Worm (Caenorhabditis elegans): ENCODE results near the gene ZK721.3.

ZK721.3 gene

DNA sequence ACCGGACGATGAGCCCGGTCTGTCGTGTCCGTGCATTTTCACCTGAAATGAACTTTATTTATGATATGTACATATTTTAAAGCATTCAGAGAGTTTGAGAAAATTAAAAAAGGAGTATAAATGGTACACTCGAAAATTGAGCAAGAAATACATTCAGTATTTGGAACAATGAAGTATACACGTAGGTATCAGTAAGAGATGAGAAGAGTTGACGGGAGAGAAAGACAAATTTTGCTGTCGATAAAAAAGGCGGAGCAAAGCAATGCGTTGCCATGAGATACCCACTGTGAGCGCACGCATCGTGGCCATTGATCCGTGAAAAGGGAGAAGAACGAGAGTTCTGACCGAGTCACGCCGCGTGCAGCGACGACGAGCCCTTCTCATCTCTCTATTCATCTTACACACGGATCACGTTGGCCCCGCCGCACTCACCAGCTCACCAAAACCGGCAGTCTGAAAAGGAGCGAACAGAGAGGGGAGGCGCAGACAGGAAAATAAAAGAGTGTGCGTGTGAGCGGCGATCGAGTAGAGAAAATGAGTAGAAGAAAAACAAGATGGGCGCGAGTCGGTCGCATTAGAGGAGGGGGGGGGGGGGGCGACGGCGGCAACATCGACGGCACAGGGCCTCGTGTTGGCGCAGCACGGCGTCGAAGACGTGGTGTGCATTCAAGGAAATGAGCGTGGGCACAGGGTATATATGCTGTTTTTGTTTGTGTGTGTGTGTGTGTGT is 21.9 kb downstream of the ZK721.3 start, which contains the start of gene R04E5.8 (continued):
- no peak for TF ChIP-seq ama-1 (optimal IDR thresholded peaks at IDR 0.05)
- TF ChIP-seq unc-62 (GFP tag; optimal IDR thresholded peaks at IDR 0.05 in 1 of 2), result no peak
- TF ChIP-seq unc-62 (tag; optimal IDR thresholded peaks at IDR 0.05), result no peak
- peak; percentile 38 for TF ChIP-seq F37D6.2 (tag; optimal IDR thresholded peaks at IDR 0.05)
- peak; percentile 72 for TF ChIP-seq mxl-3 (GFP tag; optimal IDR thresholded peaks at IDR 0.05)
- TF ChIP-seq dmd-6 (GFP tag; IDR thresholded peaks at IDR 0.05), result 0 out of 2 replicates have a peak, but pooled peaks have one; percentile 14
- no peak for TF ChIP-seq tra-1 (GFP tag; IDR thresholded peaks at IDR 0.05)
- TF ChIP-seq fkh-10 (GFP tag; optimal IDR thresholded peaks at IDR 0.05), result no peak
- no peak for TF ChIP-seq pqm-1 (tag; optimal IDR thresholded peaks at IDR 0.05)
- no peak for TF ChIP-seq madf-9 (GFP tag; conservative IDR thresholded peaks at IDR 0.05)
- no peak for TF ChIP-seq jun-1 (tag; optimal IDR thresholded peaks at IDR 0.05)
- TF ChIP-seq nhr-25 (tag; optimal IDR thresholded peaks at IDR 0.05; ENCODE audit: borderline replicate concordance, insufficient read depth), result no peak
- TF ChIP-seq lin-1 (GFP tag; IDR thresholded peaks at IDR 0.05), result no peak
- no peak for TF ChIP-seq lin-13 (GFP tag; optimal IDR thresholded peaks at IDR 0.05)
- peak; percentile 51 for TF ChIP-seq mep-1 (tag; optimal IDR thresholded peaks at IDR 0.05)
- no peak for TF ChIP-seq ztf-7 (tag; optimal IDR thresholded peaks at IDR 0.05)
- TF ChIP-seq duxl-1 (tag; optimal IDR thresholded peaks at IDR 0.05; ENCODE audit: poor library complexity), result no peak
- no peak for TF ChIP-seq dmd-8 (GFP tag; IDR thresholded peaks at IDR 0.05)
- no peak for TF ChIP-seq gei-8 (GFP tag; optimal IDR thresholded peaks at IDR 0.05)
- no peak for TF ChIP-seq egl-27 (tag; optimal IDR thresholded peaks at IDR 0.05)
- no peak for TF ChIP-seq lin-15B (tag; optimal IDR thresholded peaks at IDR 0.05)
- peak in 1 of 2 experiments; percentile 38 for TF ChIP-seq lsy-2 (tag; optimal IDR thresholded peaks at IDR 0.05)
- no peak for TF ChIP-seq fos-1 (tag; optimal IDR thresholded peaks at IDR 0.05)
- TF ChIP-seq ceh-62 (tag; optimal IDR thresholded peaks at IDR 0.05), result no peak
- TF ChIP-seq attf-4 (tag; optimal IDR thresholded peaks at IDR 0.05), result no peak
- no peak for TF ChIP-seq ZK337.2 (GFP tag; IDR thresholded peaks at IDR 0.05)
- TF ChIP-seq dpl-1 (GFP tag; optimal IDR thresholded peaks at IDR 0.05), result no peak
- TF ChIP-seq nhr-6 (tag; optimal IDR thresholded peaks at IDR 0.05), result no peak
- TF ChIP-seq F49E8.2 (tag; optimal IDR thresholded peaks at IDR 0.05; ENCODE audit: borderline replicate concordance), result no peak
- TF ChIP-seq nhr-77 (tag; optimal IDR thresholded peaks at IDR 0.05), result no peak
- no peak for TF ChIP-seq zag-1 (tag; optimal IDR thresholded peaks at IDR 0.05)
- no peak for TF ChIP-seq D1046.2 (GFP tag; IDR thresholded peaks at IDR 0.05)
- TF ChIP-seq ceh-82 (tag; optimal IDR thresholded peaks at IDR 0.05), result no peak
- TF ChIP-seq spr-1 (tag; optimal IDR thresholded peaks at IDR 0.05), result no peak
- no peak for TF ChIP-seq zip-11 (GFP tag; IDR thresholded peaks at IDR 0.05)
- peak; percentile 77 for TF ChIP-seq ctbp-1 (GFP tag; IDR thresholded peaks at IDR 0.05)
- TF ChIP-seq mdl-1 (tag; optimal IDR thresholded peaks at IDR 0.05), result peak in 1 of 2 experiments; percentile 78
- 0 out of 2 replicates have a peak, but pooled peaks have one; percentile 22 for TF ChIP-seq php-3 (GFP tag; IDR thresholded peaks at IDR 0.05)
- TF ChIP-seq zfp-2 (tag; optimal IDR thresholded peaks at IDR 0.05), result no peak
- no peak for TF ChIP-seq nhr-10 (tag; optimal IDR thresholded peaks at IDR 0.05)
- peak; percentile 25; the same call in 1 of the 2 replicates for TF ChIP-seq lin-38 (GFP tag; IDR thresholded peaks at IDR 0.05)
- no peak for TF ChIP-seq T26A8.4 (GFP tag; IDR thresholded peaks at IDR 0.05)
- no peak for TF ChIP-seq unc-130 (GFP tag; optimal IDR thresholded peaks at IDR 0.05)
- no peak for TF ChIP-seq zfp-3 (GFP tag; conservative IDR thresholded peaks at IDR 0.05)
- TF ChIP-seq nhr-102 (tag; optimal IDR thresholded peaks at IDR 0.05), result no peak
- TF ChIP-seq Y75B8A.6 (GFP tag; IDR thresholded peaks at IDR 0.05), result no peak
- TF ChIP-seq snpc-4 (tag; optimal IDR thresholded peaks at IDR 0.05), result no peak
- no peak for TF ChIP-seq F10B5.3 (tag; optimal IDR thresholded peaks at IDR 0.05)
- TF ChIP-seq lir-3 (tag; optimal IDR thresholded peaks at IDR 0.05), result no peak
- no peak for TF ChIP-seq nhr-42 (GFP tag; IDR thresholded peaks at IDR 0.05)
- no peak for TF ChIP-seq ceh-32 (tag; optimal IDR thresholded peaks at IDR 0.05; ENCODE audit: poor library complexity)

Data from whole organism, L4 larva.